Fruit fly (Drosophila melanogaster) whole organism, prepupa: ENCODE results near the gene Ubr3.

Experiments used
- Blimp-1 ChIP-seq: fragments of 200-800 bp; sonication (Bioruptor generic); optimal IDR thresholded peaks from 3 replicates; lab custom pipeline; 2017; ENCODE audit warnings: missing biosample characterization, missing genetic modification characterization, mild to moderate bottlenecking, moderate library complexity, missing genetic modification reagents
- CG10631 ChIP-seq: fragments of 200-800 bp; sonication (Bioruptor generic); optimal IDR thresholded peaks from 2 replicates; lab custom pipeline; 2016; ENCODE audit warnings: missing biosample characterization, missing genetic modification characterization
- CG10669 ChIP-seq: fragments of 200-800 bp; sonication (Bioruptor generic); optimal IDR thresholded peaks from 3 replicates; lab custom pipeline; 2018; ENCODE audit warnings: missing biosample characterization, mild to moderate bottlenecking, missing genetic modification characterization, moderate library complexity
- CG11294 ChIP-seq: fragments of 200-800 bp; sonication (Bioruptor generic); IDR thresholded peaks from 2 replicates; pipeline ENCODE4 v1.3.6; 2022; ENCODE audit warnings: missing biosample characterization, missing genetic modification characterization
- CG11762 ChIP-seq: fragments of 200-800 bp; sonication (Bioruptor generic); optimal IDR thresholded peaks from 3 replicates; lab custom pipeline; 2016; ENCODE audit warnings: missing biosample characterization, missing genetic modification characterization; ENCODE audit not compliant: insufficient read depth
- CG11902 ChIP-seq: fragments of 200-800 bp; sonication (Bioruptor generic); optimal IDR thresholded peaks from 3 replicates; lab custom pipeline; 2016; ENCODE audit warnings: missing biosample characterization, missing genetic modification characterization
- CG15336 ChIP-seq: fragments of 200-800 bp; sonication (Bioruptor generic); IDR thresholded peaks from 2 replicates; pipeline ENCODE4 v1.3.6; 2022; ENCODE audit warnings: missing biosample characterization, missing genetic modification characterization
- CG16779 ChIP-seq: fragments of 200-800 bp; sonication (Bioruptor generic); optimal IDR thresholded peaks from 3 replicates; lab custom pipeline; 2017; ENCODE audit warnings: missing biosample characterization, mild to moderate bottlenecking, missing genetic modification characterization
- CG3032 ChIP-seq: fragments of 200-800 bp; optimal IDR thresholded peaks from 2 replicates; lab custom pipeline; 2019; ENCODE audit warnings: missing biosample characterization, mild to moderate bottlenecking, missing genetic modification characterization, moderate library complexity
- CG31627 ChIP-seq: fragments of 200-800 bp; sonication (Bioruptor generic); optimal IDR thresholded peaks from 3 replicates; lab custom pipeline; 2016; ENCODE audit warnings: missing biosample characterization, missing genetic modification characterization
- CG32006 ChIP-seq: fragments of 200-800 bp; sonication (Bioruptor generic); optimal IDR thresholded peaks from 3 replicates; lab custom pipeline; 2017; ENCODE audit warnings: missing biosample characterization, mild to moderate bottlenecking, missing genetic modification characterization
- CG34406 ChIP-seq: fragments of 200-800 bp; sonication (Bioruptor generic); optimal IDR thresholded peaks from 3 replicates; lab custom pipeline; 2016; ENCODE audit warnings: missing biosample characterization, missing genetic modification characterization
- CG3919 ChIP-seq: fragments of 200-800 bp; sonication (Bioruptor generic); optimal IDR thresholded peaks from 3 replicates; lab custom pipeline; 2016; ENCODE audit warnings: missing biosample characterization, missing genetic modification characterization
- CG4318 ChIP-seq: fragments of 200-800 bp; sonication (Bioruptor generic); optimal IDR thresholded peaks from 3 replicates; lab custom pipeline; 2017; ENCODE audit warnings: missing biosample characterization, mild to moderate bottlenecking, missing genetic modification characterization
- CG6163 ChIP-seq: fragments of 200-800 bp; sonication (Bioruptor generic); IDR thresholded peaks from 3 replicates; pipeline ENCODE4 v1.3.6; 2022; ENCODE audit warnings: missing biosample characterization, missing genetic modification characterization
- CG6276 ChIP-seq: fragments of 200-800 bp; sonication (Bioruptor generic); optimal IDR thresholded peaks from 2 replicates; lab custom pipeline; 2017; ENCODE audit warnings: missing biosample characterization, mild to moderate bottlenecking, missing genetic modification characterization
- CG6792 ChIP-seq: fragments of 200-800 bp; sonication (Bioruptor generic); optimal IDR thresholded peaks from 3 replicates; lab custom pipeline; 2016; ENCODE audit warnings: missing biosample characterization, missing genetic modification characterization
- CG6808 ChIP-seq: fragments of 200-800 bp; sonication (Bioruptor generic); optimal IDR thresholded peaks from 3 replicates; lab custom pipeline; 2017; ENCODE audit warnings: missing biosample characterization, missing genetic modification characterization, mild to moderate bottlenecking, moderate library complexity, missing genetic modification reagents
- CG6854 ChIP-seq: fragments of 200-800 bp; sonication (Bioruptor generic); optimal IDR thresholded peaks from 2 replicates; lab custom pipeline; 2017; ENCODE audit warnings: missing biosample characterization, mild to moderate bottlenecking, missing genetic modification characterization
- CG7368 ChIP-seq: fragments of 200-800 bp; sonication (Bioruptor generic); optimal IDR thresholded peaks from 3 replicates; lab custom pipeline; 2016; ENCODE audit warnings: missing biosample characterization, missing genetic modification characterization
- CG8119 ChIP-seq: fragments of 200-800 bp; sonication (Bioruptor generic); IDR thresholded peaks from 3 replicates; pipeline ENCODE4 v1.3.6; 2022; ENCODE audit warnings: missing biosample characterization, missing genetic modification characterization
- CG8319 ChIP-seq: fragments of 200-800 bp; sonication (Bioruptor generic); optimal IDR thresholded peaks from 3 replicates; lab custom pipeline; 2016; ENCODE audit warnings: missing biosample characterization, missing genetic modification characterization
- CG8632 ChIP-seq: fragments of 200-800 bp; sonication (Bioruptor generic); optimal IDR thresholded peaks from 3 replicates; lab custom pipeline; 2016; ENCODE audit warnings: missing biosample characterization, missing genetic modification characterization
- Eip93F ChIP-seq: fragments of 200-800 bp; sonication (Bioruptor generic); optimal IDR thresholded peaks from 2 replicates; lab custom pipeline; 2016; ENCODE audit warnings: missing biosample characterization, mild to moderate bottlenecking, missing genetic modification characterization
- Ets96B ChIP-seq: fragments of 200-800 bp; optimal IDR thresholded peaks from 2 replicates; lab custom pipeline; 2019; ENCODE audit warnings: missing biosample characterization, mild to moderate bottlenecking, missing genetic modification characterization, moderate library complexity
- Gug ChIP-seq: fragments of 200-800 bp; sonication (Bioruptor generic); IDR thresholded peaks from 2 replicates; pipeline ENCODE4 v1.3.6; 2022; ENCODE audit warnings: missing biosample characterization, missing genetic modification characterization
- Hr38 ChIP-seq: sonication (Bioruptor generic); optimal IDR thresholded peaks from 2 replicates; lab custom pipeline; 2016; ENCODE audit warnings: missing biosample characterization, missing genetic modification characterization
- Hr39 ChIP-seq: fragments of 200-800 bp; sonication (Bioruptor generic); optimal IDR thresholded peaks from 2 replicates; lab custom pipeline; 2016; ENCODE audit warnings: missing biosample characterization, missing genetic modification characterization
- Hr4 ChIP-seq: fragments of 200-800 bp; sonication (Bioruptor generic); optimal IDR thresholded peaks from 3 replicates; lab custom pipeline; 2016; ENCODE audit warnings: missing biosample characterization, missing genetic modification characterization
- Lpt ChIP-seq: fragments of 200-800 bp; sonication (Bioruptor generic); optimal IDR thresholded peaks from 3 replicates; lab custom pipeline; 2016; ENCODE audit warnings: missing biosample characterization, missing genetic modification characterization
- Met ChIP-seq: fragments of 200-800 bp; sonication (Bioruptor generic); optimal IDR thresholded peaks from 3 replicates; lab custom pipeline; 2016; ENCODE audit warnings: missing biosample characterization, missing genetic modification characterization
- OdsH ChIP-seq: fragments of 200-800 bp; sonication (Bioruptor generic); optimal IDR thresholded peaks from 3 replicates; lab custom pipeline; 2016; ENCODE audit warnings: missing biosample characterization, missing genetic modification characterization
- Smox ChIP-seq: fragments of 200-800 bp; sonication (Bioruptor generic); optimal IDR thresholded peaks from 3 replicates; lab custom pipeline; 2016; ENCODE audit warnings: missing biosample characterization, missing genetic modification characterization
- Sox102F ChIP-seq: fragments of 200-800 bp; sonication (Bioruptor generic); optimal IDR thresholded peaks from 2 replicates; lab custom pipeline; 2016; ENCODE audit warnings: missing biosample characterization, mild to moderate bottlenecking, missing genetic modification characterization
- Sox14 ChIP-seq: fragments of 200-800 bp; sonication (Bioruptor generic); optimal IDR thresholded peaks from 3 replicates; lab custom pipeline; 2016; ENCODE audit warnings: missing biosample characterization, missing genetic modification characterization
- achi ChIP-seq: fragments of 200-800 bp; sonication (Bioruptor generic); optimal IDR thresholded peaks from 3 replicates; lab custom pipeline; 2016; ENCODE audit warnings: missing biosample characterization, missing genetic modification characterization
- acj6 ChIP-seq: fragments of 200-800 bp; sonication (Bioruptor generic); optimal IDR thresholded peaks from 3 replicates; lab custom pipeline; 2016; ENCODE audit warnings: missing biosample characterization, missing genetic modification characterization
- cyc ChIP-seq: fragments of 200-800 bp; sonication (Bioruptor generic); optimal IDR thresholded peaks from 3 replicates; lab custom pipeline; 2016; ENCODE audit warnings: missing biosample characterization, missing genetic modification characterization
- dac ChIP-seq: fragments of 200-800 bp; sonication (Bioruptor generic); optimal IDR thresholded peaks from 2 replicates; lab custom pipeline; 2017; ENCODE audit warnings: missing biosample characterization, mild to moderate bottlenecking, missing genetic modification characterization
- eg ChIP-seq: fragments of 200-800 bp; sonication (Bioruptor generic); IDR thresholded peaks from 3 replicates; pipeline ENCODE4 v1.3.6; 2022; ENCODE audit warnings: missing biosample characterization, missing genetic modification characterization
- fkh ChIP-seq: fragments of 200-800 bp; sonication (Bioruptor generic); optimal IDR thresholded peaks from 3 replicates; lab custom pipeline; 2017; ENCODE audit warnings: missing biosample characterization, mild to moderate bottlenecking, missing genetic modification characterization, moderate library complexity
- lz ChIP-seq: fragments of 200-800 bp; sonication (Bioruptor generic); optimal IDR thresholded peaks from 3 replicates; lab custom pipeline; 2016; ENCODE audit warnings: missing biosample characterization, missing genetic modification characterization
- pdm3 ChIP-seq: fragments of 200-800 bp; sonication (Bioruptor generic); optimal IDR thresholded peaks from 3 replicates; lab custom pipeline; 2016; ENCODE audit warnings: missing biosample characterization, missing genetic modification characterization
- spab ChIP-seq: fragments of 200-800 bp; sonication (Bioruptor generic); optimal IDR thresholded peaks from 2 replicates; lab custom pipeline; 2017; ENCODE audit warnings: missing biosample characterization, mild to moderate bottlenecking, missing genetic modification characterization, missing genetic modification reagents
- svp ChIP-seq: fragments of 200-800 bp; sonication (Bioruptor generic); peaks from one replicate; lab custom pipeline; 2016; ENCODE audit warnings: missing biosample characterization, missing genetic modification characterization
- topi ChIP-seq: fragments of 200-800 bp; sonication (Bioruptor generic); optimal IDR thresholded peaks from 3 replicates; lab custom pipeline; 2016; ENCODE audit warnings: missing biosample characterization, missing genetic modification characterization
- vri ChIP-seq: fragments of 200-800 bp; sonication (Bioruptor generic); optimal IDR thresholded peaks from 3 replicates; lab custom pipeline; 2016; ENCODE audit warnings: missing biosample characterization, mild to moderate bottlenecking, missing genetic modification characterization

The Ubr3 gene

DNA sequence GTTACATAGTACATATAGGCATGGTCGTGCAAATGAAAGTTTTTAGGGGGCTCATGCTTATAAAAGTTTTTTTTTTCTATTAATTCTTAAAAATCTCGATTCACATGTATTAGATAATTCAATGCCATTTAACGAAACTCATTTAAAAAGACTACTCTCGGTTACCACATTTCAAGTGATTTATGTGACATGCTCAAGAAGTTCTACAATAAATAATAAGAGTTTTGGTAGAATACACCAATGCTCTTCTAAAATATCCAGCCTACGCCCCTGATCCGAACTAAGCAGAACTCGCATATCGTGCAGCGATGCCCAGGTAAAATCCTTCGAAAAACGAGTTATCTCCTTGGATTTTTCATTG, 43.2 kb upstream of the Ubr3 start (continued):
- TF ChIP-seq CG16779 (tag; lab: Kevin White, UChicago) = no peak
- peak; percentile 27 for TF ChIP-seq Lpt (GFP tag; lab: Kevin White, UChicago)
- peak; percentile 41 for TF ChIP-seq Sox102F (GFP tag; lab: Kevin White, UChicago)
- peak; percentile 56 for TF ChIP-seq vri
- TF ChIP-seq CG4318 = no peak
- TF ChIP-seq CG32006 = peak; percentile 71
- peak; percentile 70 for TF ChIP-seq CG15336
- no peak for TF ChIP-seq Eip93F
- TF ChIP-seq dac (GFP tag; lab: Kevin White, UChicago) = peak; percentile 28
- peak; percentile 51 for TF ChIP-seq cyc (GFP tag; lab: Kevin White, UChicago)
- TF ChIP-seq Hr4 (GFP tag; lab: Kevin White, UChicago) = peak; percentile 37
- peak; percentile 67 for TF ChIP-seq pdm3 (GFP tag; lab: Kevin White, UChicago)
- TF ChIP-seq eg (GFP tag; lab: Robert Waterston, UW) = no peak
- peak; percentile 67 for TF ChIP-seq lz
- TF ChIP-seq Ets96B (tag; lab: Kevin White, UChicago) = peak; percentile 44
- TF ChIP-seq Hr39 = peak; percentile 65
- TF ChIP-seq Gug (GFP tag; lab: Robert Waterston, UW) = 0 out of 2 replicates have a peak, but pooled peaks have one; percentile 27
- no peak for TF ChIP-seq CG11294 (GFP tag; lab: Robert Waterston, UW)
- peak; percentile 48 for TF ChIP-seq CG6276
- no peak for TF ChIP-seq CG6854 (GFP tag; lab: Kevin White, UChicago)
- no peak for TF ChIP-seq fkh (GFP tag; lab: Kevin White, UChicago)
- TF ChIP-seq CG10631 (GFP tag; lab: Kevin White, UChicago) = peak; percentile 53
- peak; percentile 67 for TF ChIP-seq Sox14

DNA sequence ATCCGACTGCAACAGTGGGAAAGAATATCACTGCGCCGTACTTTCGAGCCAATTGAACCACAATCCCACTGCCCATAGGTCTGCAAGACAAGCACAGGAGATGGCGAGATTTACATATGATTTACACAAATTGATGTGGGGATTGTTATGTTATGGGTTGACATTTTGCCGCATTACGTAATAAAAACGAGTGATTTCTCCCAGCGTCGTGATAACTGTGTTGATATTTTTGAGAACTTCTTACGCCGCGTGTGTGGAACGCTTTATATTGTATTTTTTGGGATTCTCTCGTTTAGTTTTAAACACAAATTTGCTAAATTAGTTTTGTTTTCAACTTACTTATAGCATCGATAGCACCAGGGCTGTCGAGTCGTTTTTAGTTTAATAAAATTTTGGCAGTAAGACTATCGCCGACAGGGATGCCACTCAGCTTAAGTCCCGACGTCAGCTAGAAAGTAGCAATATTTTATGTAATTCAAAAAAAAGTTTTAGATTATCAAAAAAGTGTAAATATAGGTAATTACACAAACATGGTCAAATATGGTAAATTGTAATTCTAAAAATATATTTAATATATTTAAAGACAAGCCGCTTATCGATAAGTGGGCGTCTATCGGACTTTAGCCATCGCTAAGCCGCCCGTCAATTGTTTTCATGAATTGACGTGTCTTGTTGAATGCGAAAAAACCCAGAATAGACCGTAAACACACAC, 42.1 kb upstream of the Ubr3 start, which contains the start of the genes CG45089, ND-MNLL and p115:
Gene CG45089, minus strand, starts transcription at position 388 of the 712 bp plus-strand sequence.
Gene ND-MNLL, minus strand, starts transcription at position 388 of the 712 bp plus-strand sequence.
Gene p115, plus strand, starts transcription at position 621 of the 712 bp plus-strand sequence.
- TF ChIP-seq Gug (GFP tag; lab: Robert Waterston, UW) (no peak), Hr4 (GFP tag; lab: Kevin White, UChicago) (peak; percentile 52), CG3032 (tag; lab: Kevin White, UChicago) (peak; percentile 51), Sox14 (peak; percentile 7), CG8119 (peak; percentile 43; the same call in 1 of the 3 replicates), cyc (GFP tag; lab: Kevin White, UChicago) (peak; percentile 46), Smox (GFP tag; lab: Kevin White, UChicago) (peak; percentile 57), CG6276 (no peak), pdm3 (GFP tag; lab: Kevin White, UChicago) (peak; percentile 61), vri (peak; percentile 70), CG6808 (GFP tag; lab: Kevin White, UChicago) (no peak), CG6792 (peak; percentile 41), CG31627 (GFP tag; lab: Kevin White, UChicago) (peak; percentile 50), CG11902 (GFP tag; lab: Kevin White, UChicago) (peak; percentile 1), CG34406 (peak; percentile 28), CG8632 (GFP tag; lab: Kevin White, UChicago) (no peak), spab (GFP tag; lab: Kevin White, UChicago) (no peak), eg (GFP tag; lab: Robert Waterston, UW) (peak; percentile 49; the same call in 2 of the 3 replicates), CG11762 (GFP tag; lab: Kevin White, UChicago) (no peak), Blimp-1 (GFP tag; lab: Kevin White, UChicago) (no peak), svp (peak; percentile 65), achi (GFP tag; lab: Kevin White, UChicago) (peak; percentile 76), Hr38 (GFP tag; lab: Kevin White, UChicago) (no peak), CG32006 (peak; percentile 6), CG7368 (GFP tag; lab: Kevin White, UChicago) (no peak), CG10669 (peak; percentile 26), acj6 (GFP tag; lab: Kevin White, UChicago) (peak; percentile 51), topi (GFP tag; lab: Kevin White, UChicago) (peak; percentile 46), fkh (GFP tag; lab: Kevin White, UChicago) (no peak), CG4318 (no peak), CG3919 (GFP tag; lab: Kevin White, UChicago) (peak; percentile 59), CG8319 (GFP tag; lab: Kevin White, UChicago) (no peak), CG11294 (GFP tag; lab: Robert Waterston, UW) (no peak), Hr39 (peak; percentile 48), Met (GFP tag; lab: Kevin White, UChicago) (peak; percentile 52), CG15336 (no peak), Ets96B (tag; lab: Kevin White, UChicago) (peak; percentile 48), OdsH (peak; percentile 45), CG10631 (GFP tag; lab: Kevin White, UChicago) (peak; percentile 73), CG6163 (GFP tag; lab: Robert Waterston, UW) (peak; percentile 56; the same call in 2 of the 3 replicates)
